Worm (Caenorhabditis elegans) whole organism, late embryonic: ENCODE results near the gene B0285.6.

ENCODE experiments used
- F13H6.1 ChIP-seq: sonication (generic microtip); optimal IDR thresholded peaks from 2 replicates; lab custom pipeline; 2016; ENCODE audit warnings: missing genetic modification characterization, missing compliant biosample characterization
- ahr-1 ChIP-seq: sonication (generic microtip); optimal IDR thresholded peaks from 2 replicates; lab custom pipeline; 2016; ENCODE audit warnings: missing genetic modification characterization, missing compliant biosample characterization
- ama-1 ChIP-seq: fragments of 150-350 bp; optimal IDR thresholded peaks from 2 replicates; lab custom pipeline; 2014
- ceh-30 ChIP-seq: fragments of 150-350 bp; optimal IDR thresholded peaks from 2 replicates; lab custom pipeline; 2014; ENCODE audit warnings: missing biosample characterization, missing genetic modification characterization
- ceh-9 ChIP-seq: sonication (generic microtip); optimal IDR thresholded peaks from 2 replicates; lab custom pipeline; 2016; ENCODE audit warnings: mild to moderate bottlenecking, missing genetic modification characterization, inconsistent platforms, missing compliant biosample characterization
- dve-1 ChIP-seq: sonication (generic microtip); optimal IDR thresholded peaks from 2 replicates; lab custom pipeline; 2017; ENCODE audit warnings: antibody characterized with exemption, mild to moderate bottlenecking, missing genetic modification characterization, missing compliant biosample characterization
- ets-4 ChIP-seq: sonication (generic microtip); optimal IDR thresholded peaks from 2 replicates; lab custom pipeline; 2016; ENCODE audit warnings: missing genetic modification characterization, missing compliant biosample characterization
- gmeb-2 ChIP-seq: sonication (generic microtip); optimal IDR thresholded peaks from 2 replicates; lab custom pipeline; 2016; ENCODE audit warnings: missing genetic modification characterization, inconsistent platforms, missing compliant biosample characterization
- hlh-8 ChIP-seq: sonication (generic microtip); optimal IDR thresholded peaks from 2 replicates; lab custom pipeline; 2016; ENCODE audit warnings: missing genotype, missing genetic modification characterization, missing compliant biosample characterization
- nfya-1 ChIP-seq: sonication (generic microtip); optimal IDR thresholded peaks from 2 replicates; lab custom pipeline; 2017; ENCODE audit warnings: missing genetic modification characterization, mild to moderate bottlenecking, missing compliant biosample characterization, antibody characterized with exemption, moderate library complexity
- nhr-11 ChIP-seq: fragments of 150-350 bp; optimal IDR thresholded peaks from 2 replicates; lab custom pipeline; 2014; ENCODE audit warnings: missing biosample characterization, missing genetic modification characterization
- pha-4 ChIP-seq: fragments of 150-350 bp; optimal IDR thresholded peaks from 2 replicates; lab custom pipeline; 2018; ENCODE audit warnings: missing biosample characterization, missing genetic modification reagents, missing genetic modification characterization
- pqm-1 ChIP-seq: sonication (generic microtip); optimal IDR thresholded peaks from 2 replicates; lab custom pipeline; 2016; ENCODE audit warnings: missing genetic modification characterization, missing compliant biosample characterization
- rnt-1 ChIP-seq: sonication (generic microtip); optimal IDR thresholded peaks from 2 replicates; lab custom pipeline; 2016; ENCODE audit warnings: missing genetic modification characterization, missing compliant biosample characterization

DNA sequence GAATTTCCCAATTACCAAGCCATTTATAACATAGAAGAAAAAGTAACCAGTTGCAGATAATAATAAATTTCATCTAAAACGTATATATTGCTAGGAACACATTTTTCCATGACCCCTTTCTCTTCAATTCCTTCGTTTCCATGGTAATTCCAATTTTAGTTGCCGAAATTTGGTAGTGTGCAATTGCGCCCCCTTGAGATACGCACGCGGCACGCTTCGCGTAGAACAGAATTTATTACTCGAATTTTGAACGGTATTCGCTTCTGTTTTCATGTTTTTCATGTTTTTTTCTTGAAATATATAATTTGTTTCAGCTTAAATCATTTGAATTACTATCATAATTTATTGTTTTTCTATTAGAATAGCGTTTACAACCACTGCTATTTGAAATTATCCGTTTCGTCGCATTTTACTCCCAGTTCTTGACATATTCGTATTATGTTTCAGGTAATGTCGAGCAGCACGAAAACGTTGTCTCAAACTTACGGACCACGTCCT lies 54.5 kb downstream of the B0285.6 start, which contains the start of the genes R07E5.17 and snfc-5:
- no peak for TF ChIP-seq rnt-1 (tag; lab: Kevin White, UChicago)
- TF ChIP-seq nfya-1 (tag; lab: Kevin White, UChicago): no peak
- TF ChIP-seq hlh-8 (tag; lab: Kevin White, UChicago): no peak
- TF ChIP-seq pha-4 (tag; lab: Kevin White, UChicago): no peak
- TF ChIP-seq ama-1 (lab: Kevin White, UChicago): no peak
- TF ChIP-seq pqm-1 (tag; lab: Kevin White, UChicago): no peak
- no peak for TF ChIP-seq gmeb-2 (tag; lab: Kevin White, UChicago)
- TF ChIP-seq dve-1 (tag; lab: Kevin White, UChicago): no peak
- no peak for TF ChIP-seq nhr-11 (tag; lab: Kevin White, UChicago)
- TF ChIP-seq ceh-9 (tag; lab: Kevin White, UChicago): no peak
- no peak for TF ChIP-seq ets-4 (tag; lab: Kevin White, UChicago)
- TF ChIP-seq F13H6.1 (tag; lab: Kevin White, UChicago): no peak
- TF ChIP-seq ahr-1 (tag; lab: Kevin White, UChicago): no peak
- TF ChIP-seq ceh-30 (tag; lab: Kevin White, UChicago): no peak
